Worm (Caenorhabditis elegans): ENCODE data around the gene phlp-2.

Gene phlp-2

ce11 chrIII:4176109-4176596 lies 33.1 kb upstream of the phlp-2 start, which contains the start of the genes hrde-1 and C16C10.13 (continued):
- TF ChIP-seq snpc-1.1 (tag; optimal IDR thresholded peaks at IDR 0.05; ENCODE audit: insufficient read depth) (peak; percentile 43), repo-1 (tag; optimal IDR thresholded peaks at IDR 0.05) (no peak), dpl-1 (GFP tag; optimal IDR thresholded peaks at IDR 0.05) (peak; percentile 80), F55B11.4 (tag; optimal IDR thresholded peaks at IDR 0.05; ENCODE audit: borderline replicate concordance, insufficient read depth) (no peak), hmg-20 (GFP tag; IDR thresholded peaks at IDR 0.05) (no peak), chd-7 (tag; optimal IDR thresholded peaks at IDR 0.05) (no peak), lsl-1 (GFP tag; optimal IDR thresholded peaks at IDR 0.05) (peak; percentile 91), unc-130 (GFP tag; optimal IDR thresholded peaks at IDR 0.05) (peak; percentile 93), madf-6 (GFP tag; IDR thresholded peaks at IDR 0.05) (peak; percentile 98)

- TF ChIP-seq F33H1.4 (GFP tag; IDR thresholded peaks at IDR 0.05) (no peak), hsf-1 (GFP tag; IDR thresholded peaks at IDR 0.05) (0 out of 2 replicates have a peak, but pooled peaks have one; percentile 27), ets-4 (GFP tag; optimal IDR thresholded peaks at IDR 0.05) (no peak), F57C9.4 (tag; optimal IDR thresholded peaks at IDR 0.05) (no peak)
Observed at ce11 chrIII:4178564-4178963, 30.7 kb upstream of the phlp-2 start, which contains the start of gene C16C10.2. C16C10.2 (minus strand) TSS chrIII:4178664.

- TF ChIP-seq ccch-3 (GFP tag; optimal IDR thresholded peaks at IDR 0.05), result no peak
- 0 out of 2 replicates have a peak, but pooled peaks have one; percentile 20 for TF ChIP-seq aptf-3 (GFP tag; IDR thresholded peaks at IDR 0.05)
Observed at ce11 chrIII:4181338-4181737, 27.9 kb upstream of the phlp-2 start, which contains the start of gene C16C10.1. C16C10.1 (minus strand) TSS chrIII:4181438.

ce11 chrIII:4186751-4187309 lies 22.5 kb upstream of the phlp-2 start, which contains the start of gene lars-1:
lars-1 (minus strand) TSS chrIII:4186801.
- TF ChIP-seq let-607 (tag; optimal IDR thresholded peaks at IDR 0.05) (peak; percentile 87 to 92), bed-2 (GFP tag; IDR thresholded peaks at IDR 0.05) (no peak), nhr-80 (tag; optimal IDR thresholded peaks at IDR 0.05) (peak; percentile 48), F55B11.4 (tag; optimal IDR thresholded peaks at IDR 0.05; ENCODE audit: borderline replicate concordance, insufficient read depth) (no peak), pbrm-1 (GFP tag; IDR thresholded peaks at IDR 0.05) (no peak)

- TF ChIP-seq pbrm-1 (GFP tag; IDR thresholded peaks at IDR 0.05) (no peak), tbp1 (GFP tag; optimal IDR thresholded peaks at IDR 0.05) (no peak), let-607 (tag; optimal IDR thresholded peaks at IDR 0.05) (no peak), die-1 (tag; optimal IDR thresholded peaks at IDR 0.05) (no peak), ceh-27 (GFP tag; optimal IDR thresholded peaks at IDR 0.05) (no peak), athp-1 (tag; optimal IDR thresholded peaks at IDR 0.05) (no peak), D2030.7 (GFP tag; IDR thresholded peaks at IDR 0.05) (no peak), hrde-1 (tag; optimal IDR thresholded peaks at IDR 0.05; ENCODE audit: borderline replicate concordance) (no peak), Y53F4B.3 (GFP tag; IDR thresholded peaks at IDR 0.05) (no peak), ama-1 (optimal IDR thresholded peaks at IDR 0.05) (no peak), ama-1 (GFP tag; optimal IDR thresholded peaks at IDR 0.05) (no peak), dpl-1 (GFP tag; optimal IDR thresholded peaks at IDR 0.05) (no peak), efl-1 (GFP tag; optimal IDR thresholded peaks at IDR 0.05) (no peak), nhr-90 (tag; optimal IDR thresholded peaks at IDR 0.05) (no peak), ztf-18 (tag; optimal IDR thresholded peaks at IDR 0.05) (no peak)
Observed at ce11 chrIII:4187845-4188244, 21.4 kb upstream of the phlp-2 start, which contains the start of gene R74.2. R74.2 (plus strand) TSS chrIII:4188160.
